Fruit fly (Drosophila melanogaster): ENCODE measurements around the gene comt.

DNA sequence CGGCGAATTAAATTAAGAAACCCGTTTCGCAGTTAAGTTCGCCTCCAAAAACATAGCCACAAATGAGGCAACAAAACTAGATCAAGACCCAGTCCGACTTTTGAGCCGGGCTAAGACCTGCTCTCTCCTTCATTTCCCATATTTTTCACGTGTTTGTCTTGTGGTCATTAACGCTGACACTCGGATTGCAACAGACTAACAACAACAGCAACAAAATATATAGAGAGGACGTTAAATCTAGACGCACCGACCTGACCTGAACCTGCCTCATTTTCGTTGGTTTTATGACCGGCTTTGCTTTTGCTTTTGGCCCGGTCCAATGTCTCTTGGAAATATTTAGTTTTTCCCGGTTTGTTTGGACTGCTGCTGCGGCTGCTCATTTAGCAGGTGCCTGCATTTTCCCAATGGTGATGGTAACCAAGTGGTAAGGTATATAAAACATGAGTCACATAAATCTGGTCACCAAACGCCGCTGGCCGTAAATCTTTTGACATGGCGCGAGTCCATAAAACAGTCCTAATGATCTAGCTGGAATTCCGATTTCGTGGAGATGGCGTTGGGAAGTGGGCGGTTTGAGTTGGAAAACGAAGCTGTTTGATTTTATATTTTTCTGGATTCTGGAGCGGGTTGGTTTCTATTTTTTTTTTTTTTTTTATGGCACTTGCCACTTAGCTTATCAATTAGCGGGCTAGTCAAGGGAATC, 31.2 kb upstream of the comt start:
- TF ChIP-seq OdsH (GFP tag; optimal IDR thresholded peaks at IDR 0.05), result no peak
- no peak for TF ChIP-seq h (GFP tag; optimal IDR thresholded peaks at IDR 0.05)
- TF ChIP-seq tai (GFP tag; optimal IDR thresholded peaks at IDR 0.05), result no peak
- no peak for TF ChIP-seq usp (GFP tag; optimal IDR thresholded peaks at IDR 0.05)
- no peak for TF ChIP-seq Abd-B (GFP tag; optimal IDR thresholded peaks at IDR 0.05)
- TF ChIP-seq Hnf4 (GFP tag; optimal IDR thresholded peaks at IDR 0.05), result no peak
- TF ChIP-seq Vsx2 (GFP tag; optimal IDR thresholded peaks at IDR 0.05; ENCODE audit: partially characterized antibody), result no peak
- no peak for TF ChIP-seq dmrt93B (GFP tag; optimal IDR thresholded peaks at IDR 0.05)
- no peak for TF ChIP-seq CG32264 (GFP tag; optimal IDR thresholded peaks at IDR 0.05)
- TF ChIP-seq psq (GFP tag; optimal IDR thresholded peaks at IDR 0.05), result no peak
- no peak for TF ChIP-seq foxo (GFP tag; optimal IDR thresholded peaks at IDR 0.05)
- no peak for TF ChIP-seq Hr83 (GFP tag; optimal IDR thresholded peaks at IDR 0.05; ENCODE audit: poor library complexity, severe bottlenecking)
- no peak for TF ChIP-seq Sp1 (GFP tag; optimal IDR thresholded peaks at IDR 0.05)

All from whole organism, wandering third instar larva.